Fruit fly (Drosophila melanogaster) whole organism, embryonic: ENCODE data around the gene vkg.

Experiments used
- Awh ChIP-seq: fragments of 200-800 bp; sonication (Bioruptor generic); IDR thresholded peaks from 2 replicates; pipeline ENCODE4, ENCODE4 v1.3.6; 2022; ENCODE audit warnings: missing biosample characterization, missing genetic modification characterization
- CG11093 ChIP-seq: fragments of 200-800 bp; sonication (Bioruptor generic); IDR thresholded peaks from 3 replicates; pipeline ENCODE4 v1.3.6; 2022; ENCODE audit warnings: missing biosample characterization, missing genetic modification characterization
- CG12219 ChIP-seq: fragments of 200-800 bp; sonication (Bioruptor generic); optimal IDR thresholded peaks from 3 replicates; lab custom pipeline; 2018; ENCODE audit warnings: missing biosample characterization, mild to moderate bottlenecking, missing genetic modification characterization
- CG1233 ChIP-seq: fragments of 200-800 bp; sonication (Bioruptor generic); optimal IDR thresholded peaks from 4 replicates; lab custom pipeline; 2018; ENCODE audit warnings: missing biosample characterization, mild to moderate bottlenecking, missing genetic modification characterization
- CG12942 ChIP-seq: fragments of 200-800 bp; sonication (Bioruptor generic); optimal IDR thresholded peaks from 3 replicates; lab custom pipeline; 2016; ENCODE audit warnings: missing biosample characterization, missing genetic modification characterization
- CG17328 ChIP-seq: fragments of 200-800 bp; sonication (Bioruptor generic); IDR thresholded peaks from 2 replicates; pipeline ENCODE4 v1.3.6; 2022; ENCODE audit warnings: missing biosample characterization, missing genetic modification characterization
- CG17568 ChIP-seq: fragments of 200-800 bp; sonication (Bioruptor generic); optimal IDR thresholded peaks from 2 replicates; lab custom pipeline; 2018; ENCODE audit warnings: missing biosample characterization, mild to moderate bottlenecking, missing genetic modification characterization, moderate library complexity
- CG30020 ChIP-seq: fragments of 200-800 bp; optimal IDR thresholded peaks from 2 replicates; lab custom pipeline; 2019; ENCODE audit warnings: missing biosample characterization, mild to moderate bottlenecking, missing genetic modification characterization, moderate library complexity
- CG30431 ChIP-seq: fragments of 200-800 bp; sonication (Bioruptor generic); optimal IDR thresholded peaks from 2 replicates; lab custom pipeline; 2017; ENCODE audit warnings: missing biosample characterization, missing genetic modification characterization
- CG3065 ChIP-seq: fragments of 200-800 bp; sonication (Bioruptor generic); optimal IDR thresholded peaks from 2 replicates; lab custom pipeline; 2016; ENCODE audit warnings: missing biosample characterization, missing genetic modification characterization
- CG34376 ChIP-seq: fragments of 200-800 bp; sonication (Bioruptor generic); optimal IDR thresholded peaks from 2 replicates; lab custom pipeline; 2018; ENCODE audit warnings: missing biosample characterization, mild to moderate bottlenecking, missing genetic modification characterization
- CG6654 ChIP-seq: fragments of 200-800 bp; sonication (Bioruptor generic); optimal IDR thresholded peaks from 2 replicates; lab custom pipeline; 2017; ENCODE audit warnings: missing biosample characterization, mild to moderate bottlenecking, missing genetic modification characterization
- CG6689 ChIP-seq: fragments of 200-800 bp; sonication (Bioruptor generic); IDR thresholded peaks from 2 replicates; pipeline ENCODE4 v1.3.6; 2022; ENCODE audit warnings: missing biosample characterization, missing genetic modification characterization
- CG6791 ChIP-seq: fragments of 200-800 bp; sonication (Bioruptor generic); IDR thresholded peaks from 3 replicates; pipeline ENCODE4 v1.3.6; 2022; ENCODE audit warnings: missing biosample characterization, missing genetic modification characterization; ENCODE audit not compliant: partially characterized antibody
- CG7357 ChIP-seq: fragments of 200-800 bp; sonication (Bioruptor generic); IDR thresholded peaks from 3 replicates; pipeline ENCODE4 v1.3.6; 2022; ENCODE audit warnings: missing biosample characterization, missing genetic modification characterization
- D ChIP-seq, 2 experiments: fragments of 200-800 bp in 1 of 2; fragments of >200 bp in 1 of 2; sonication (Bioruptor generic) in 1 of 2; optimal IDR thresholded peaks; 2 replicates in 1 of 2; 3 replicates in 1 of 2; lab custom pipeline; 2017; ENCODE audit warnings: mild to moderate bottlenecking in 1 of 2, missing biosample characterization in 1 of 2, missing genetic modification characterization in 1 of 2, missing genetic modification reagents in 1 of 2
- Dref ChIP-seq: fragments of 200-800 bp; sonication (Bioruptor generic); IDR thresholded peaks from 2 replicates; pipeline ENCODE4 v1.3.6; 2022; ENCODE audit warnings: missing biosample characterization, missing genetic modification characterization
- Fer3 ChIP-seq: fragments of 200-800 bp; sonication (Bioruptor generic); optimal IDR thresholded peaks from 2 replicates; lab custom pipeline; 2018; ENCODE audit warnings: missing biosample characterization, mild to moderate bottlenecking, missing genetic modification characterization, moderate library complexity
- Hr51 ChIP-seq, 2 experiments: fragments of 200-800 bp; sonication (Bioruptor generic); optimal IDR thresholded peaks; 2 replicates in 1 of 2; 3 replicates in 1 of 2; lab custom pipeline; 2016 to 2018; ENCODE audit warnings: missing biosample characterization in 2 of 2, missing genetic modification characterization in 2 of 2, mild to moderate bottlenecking in 1 of 2, moderate library complexity in 1 of 2
- Jarid2 ChIP-seq: fragments of 200-800 bp; sonication (Bioruptor generic); optimal IDR thresholded peaks from 3 replicates; lab custom pipeline; 2017; ENCODE audit warnings: mild to moderate bottlenecking, missing biosample characterization, missing genetic modification reagents, missing genetic modification characterization
- MBD-R2 ChIP-seq: fragments of 200-800 bp; sonication (Bioruptor generic); IDR thresholded peaks from 2 replicates; pipeline ENCODE4 v1.3.6; 2022; ENCODE audit warnings: missing biosample characterization, missing genetic modification characterization
- MESR4 ChIP-seq: fragments of 200-800 bp; sonication (Bioruptor generic); optimal IDR thresholded peaks from 2 replicates; lab custom pipeline; 2018; ENCODE audit warnings: missing biosample characterization, mild to moderate bottlenecking, missing genetic modification characterization, moderate library complexity
- Nf-YB ChIP-seq: fragments of 200-800 bp; sonication (Bioruptor generic); optimal IDR thresholded peaks from 3 replicates; lab custom pipeline; 2019; ENCODE audit warnings: missing biosample characterization, mild to moderate bottlenecking, missing genetic modification characterization, moderate library complexity
- TFAM ChIP-seq: fragments of 200-800 bp; sonication (Bioruptor generic); optimal IDR thresholded peaks from 2 replicates; lab custom pipeline; 2017; ENCODE audit warnings: missing biosample characterization, missing genetic modification characterization, inconsistent platforms
- Xbp1 ChIP-seq: fragments of 200-800 bp; sonication (Bioruptor generic); optimal IDR thresholded peaks from 3 replicates; lab custom pipeline; 2016; ENCODE audit warnings: missing biosample characterization, mild to moderate bottlenecking, missing genetic modification characterization
- abd-A ChIP-seq: fragments of 200-800 bp; sonication (Bioruptor generic); optimal IDR thresholded peaks from 3 replicates; lab custom pipeline; 2019; ENCODE audit warnings: missing biosample characterization, mild to moderate bottlenecking, missing genetic modification characterization, moderate library complexity
- bab2 ChIP-seq: fragments of 200-800 bp; sonication (Bioruptor generic); optimal IDR thresholded peaks from 2 replicates; lab custom pipeline; 2016; ENCODE audit warnings: missing biosample characterization, missing genetic modification characterization
- cad ChIP-seq: fragments of >200 bp; optimal IDR thresholded peaks from 2 replicates; lab custom pipeline; 2017; ENCODE audit warnings: missing biosample characterization, missing genetic modification characterization
- caup ChIP-seq: fragments of 200-800 bp; sonication (Bioruptor generic); optimal IDR thresholded peaks from 3 replicates; lab custom pipeline; 2017; ENCODE audit warnings: missing biosample characterization, mild to moderate bottlenecking, missing genetic modification characterization, moderate library complexity; ENCODE audit not compliant: severe bottlenecking
- chn ChIP-seq: fragments of 200-800 bp; sonication (Bioruptor generic); optimal IDR thresholded peaks from 2 replicates; lab custom pipeline; 2016; ENCODE audit warnings: missing biosample characterization, missing genetic modification characterization
- danr ChIP-seq: fragments of 200-800 bp; sonication (Bioruptor generic); IDR thresholded peaks from 2 replicates; pipeline ENCODE4 v1.3.6; 2022; ENCODE audit warnings: missing biosample characterization, missing genetic modification characterization
- en ChIP-seq: fragments of 200-800 bp; sonication (Bioruptor generic); optimal IDR thresholded peaks from 2 replicates; lab custom pipeline; 2016; ENCODE audit warnings: missing biosample characterization, missing genetic modification characterization
- gsb ChIP-seq: fragments of 200-800 bp; sonication (Bioruptor generic); IDR thresholded peaks from 2 replicates; pipeline ENCODE4 v1.3.6; 2022; ENCODE audit warnings: missing biosample characterization, missing genetic modification characterization
- hkb ChIP-seq, 2 experiments: fragments of 200-800 bp in 1 of 2; fragments of >200 bp in 1 of 2; sonication (Bioruptor generic) in 1 of 2; IDR thresholded peaks in 1 of 2; optimal IDR thresholded peaks in 1 of 2; 2 replicates each; pipeline versions ENCODE4 v1.3.6 to Lab custom; 2017 to 2022; ENCODE audit warnings: missing biosample characterization in 1 of 2, missing genetic modification characterization in 1 of 2
- ind ChIP-seq: fragments of 200-800 bp; sonication (Bioruptor generic); optimal IDR thresholded peaks from 3 replicates; lab custom pipeline; 2016; ENCODE audit warnings: missing biosample characterization, missing genetic modification characterization
- inv ChIP-seq: fragments of 200-800 bp; sonication (Bioruptor generic); IDR thresholded peaks from 2 replicates; pipeline ENCODE4 v1.3.6; 2022; ENCODE audit warnings: missing biosample characterization, missing genetic modification characterization; ENCODE audit not compliant: partially characterized antibody
- kay ChIP-seq: fragments of 200-800 bp; sonication (Bioruptor generic); optimal IDR thresholded peaks from 2 replicates; lab custom pipeline; 2016; ENCODE audit warnings: missing biosample characterization, missing genetic modification characterization
- lov ChIP-seq, 2 experiments: fragments of 200-800 bp in 1 of 2; fragments of >200 bp in 1 of 2; sonication (Bioruptor generic) in 1 of 2; IDR thresholded peaks in 1 of 2; optimal IDR thresholded peaks in 1 of 2; 2 replicates in 1 of 2; 3 replicates in 1 of 2; pipeline versions ENCODE4 v1.3.6 to Lab custom; 2017 to 2022; ENCODE audit warnings: missing biosample characterization in 1 of 2, missing genetic modification characterization in 1 of 2
- nau ChIP-seq: fragments of 200-800 bp; sonication (Bioruptor generic); optimal IDR thresholded peaks from 3 replicates; lab custom pipeline; 2017; ENCODE audit warnings: missing biosample characterization, mild to moderate bottlenecking, missing genetic modification characterization, missing genetic modification reagents
- nom ChIP-seq: fragments of 200-800 bp; sonication (Bioruptor generic); optimal IDR thresholded peaks from 2 replicates; lab custom pipeline; 2017; ENCODE audit warnings: missing biosample characterization, missing genetic modification characterization, mild to moderate bottlenecking, moderate library complexity, missing genetic modification reagents
- oc ChIP-seq: fragments of 200-800 bp; sonication (Bioruptor generic); optimal IDR thresholded peaks from 2 replicates; lab custom pipeline; 2018; ENCODE audit warnings: missing biosample characterization, mild to moderate bottlenecking, missing genetic modification characterization, moderate library complexity
- ro ChIP-seq: fragments of 200-800 bp; sonication (Bioruptor generic); IDR thresholded peaks from 2 replicates; pipeline ENCODE4 v1.3.6; 2022; ENCODE audit warnings: missing biosample characterization, missing genetic modification characterization
- salm ChIP-seq: fragments of 200-800 bp; sonication (Bioruptor generic); optimal IDR thresholded peaks from 2 replicates; lab custom pipeline; 2018; ENCODE audit warnings: missing biosample characterization, mild to moderate bottlenecking, missing genetic modification characterization
- slp2 ChIP-seq: fragments of 200-800 bp; sonication (Bioruptor generic); optimal IDR thresholded peaks from 2 replicates; lab custom pipeline; 2016; ENCODE audit warnings: missing biosample characterization, missing genetic modification characterization
- ssp ChIP-seq: fragments of 200-800 bp; sonication (Bioruptor generic); IDR thresholded peaks from 2 replicates; pipeline ENCODE4 v1.3.6; 2022; ENCODE audit warnings: missing biosample characterization, missing genetic modification characterization
- stc ChIP-seq: fragments of 200-800 bp; sonication (Bioruptor generic); IDR thresholded peaks from 2 replicates; pipeline ENCODE4 v1.3.6; 2022; ENCODE audit warnings: missing biosample characterization, missing genetic modification characterization
- vnd ChIP-seq: fragments of 200-800 bp; sonication (Bioruptor generic); IDR thresholded peaks from 3 replicates; pipeline ENCODE4 v1.3.6; 2022; ENCODE audit warnings: missing biosample characterization, missing genetic modification characterization; ENCODE audit not compliant: partially characterized antibody

Gene vkg

dm6 chr2L:5000919-5001581, 26.9 kb downstream of the vkg start (continued):
- no peak for TF ChIP-seq nom (GFP tag; lab: Kevin White, UChicago)
- peak; percentile 12; the same call in 1 of the 2 replicates for TF ChIP-seq CG6689
- no peak for TF ChIP-seq CG11093 (GFP tag; lab: Robert Waterston, UW)
- peak; percentile 34 for TF ChIP-seq cad (GFP tag; lab: Kevin White, UChicago)
- TF ChIP-seq CG34376 (GFP tag; lab: Kevin White, UChicago) = no peak
- no peak for TF ChIP-seq kay (GFP tag; lab: Kevin White, UChicago)
- no peak for TF ChIP-seq Hr51 (GFP tag; optimal IDR thresholded peaks at IDR 0.05; lab: Kevin White, UChicago)
- TF ChIP-seq oc (tag; lab: Kevin White, UChicago) = no peak
- TF ChIP-seq D (optimal IDR thresholded peaks at IDR 0.05; lab: Kevin White, UChicago) = peak; percentile 57
- TF ChIP-seq D (GFP tag; optimal IDR thresholded peaks at IDR 0.05; lab: Kevin White, UChicago) = no peak
- peak; percentile 86 for TF ChIP-seq CG6654 (GFP tag; lab: Kevin White, UChicago)
- TF ChIP-seq en (GFP tag; lab: Kevin White, UChicago) = no peak
- TF ChIP-seq Fer3 = no peak
- peak; percentile 91 for TF ChIP-seq abd-A
- no peak for TF ChIP-seq CG12219
- TF ChIP-seq Nf-YB = no peak
- no peak; the same call in 2 of the 3 replicates for TF ChIP-seq CG7357 (GFP tag; lab: Robert Waterston, UW)
- no peak for TF ChIP-seq CG3065 (GFP tag; lab: Kevin White, UChicago)
- no peak for TF ChIP-seq CG17568 (GFP tag; lab: Kevin White, UChicago)
- TF ChIP-seq Dref = peak; percentile 31; the same call in 1 of the 2 replicates
- TF ChIP-seq TFAM (GFP tag; lab: Kevin White, UChicago) = no peak
- TF ChIP-seq CG30431 (GFP tag; lab: Kevin White, UChicago) = no peak
- no peak for TF ChIP-seq lov (optimal IDR thresholded peaks at IDR 0.05; lab: Kevin White, UChicago)
- TF ChIP-seq lov (GFP tag; IDR thresholded peaks at IDR 0.05; lab: Robert Waterston, UW) = peak; percentile 73; the same call in 2 of the 3 replicates
- TF ChIP-seq MBD-R2 (GFP tag; lab: Robert Waterston, UW) = peak; percentile 47; the same call in 1 of the 2 replicates
- TF ChIP-seq CG17328 (GFP tag; lab: Robert Waterston, UW) = peak; percentile 64
- no peak for TF ChIP-seq ind (GFP tag; lab: Kevin White, UChicago)
- TF ChIP-seq MESR4 (GFP tag; lab: Kevin White, UChicago) = no peak
- TF ChIP-seq ro (GFP tag; lab: Robert Waterston, UW) = no peak
- peak; percentile 41 for TF ChIP-seq hkb (optimal IDR thresholded peaks at IDR 0.05; lab: Kevin White, UChicago)
- no peak for TF ChIP-seq hkb (GFP tag; IDR thresholded peaks at IDR 0.05; lab: Robert Waterston, UW)
- peak; percentile 8; the same call in 1 of the 2 replicates for TF ChIP-seq Awh (GFP tag; lab: Robert Waterston, UW)
- no peak for TF ChIP-seq salm (tag; lab: Kevin White, UChicago)
- no peak for TF ChIP-seq slp2 (GFP tag; lab: Kevin White, UChicago)
- TF ChIP-seq inv (GFP tag; lab: Robert Waterston, UW) = 0 out of 2 replicates have a peak, but pooled peaks have one; percentile 10
- TF ChIP-seq CG12942 (GFP tag; lab: Kevin White, UChicago) = no peak
- TF ChIP-seq Xbp1 = no peak
- TF ChIP-seq danr = no peak
- TF ChIP-seq ssp = no peak
- no peak for TF ChIP-seq Jarid2 (GFP tag; lab: Kevin White, UChicago)
- peak; percentile 60; the same call in 1 of the 3 replicates for TF ChIP-seq CG6791
- TF ChIP-seq chn (GFP tag; lab: Kevin White, UChicago) = no peak
- no peak for TF ChIP-seq bab2 (GFP tag; lab: Kevin White, UChicago)
- no peak for TF ChIP-seq CG30020 (tag; lab: Kevin White, UChicago)
- TF ChIP-seq nau (GFP tag; lab: Kevin White, UChicago) = no peak
- peak; percentile 48; the same call in 2 of the 3 replicates for TF ChIP-seq vnd
- no peak; the same call in 1 of the 2 replicates for TF ChIP-seq stc
- no peak; the same call in 1 of the 2 replicates for TF ChIP-seq gsb (GFP tag; lab: Robert Waterston, UW)
- TF ChIP-seq caup = no peak
- no peak for TF ChIP-seq CG1233 (GFP tag; lab: Kevin White, UChicago)
